Fruit fly (Drosophila melanogaster) whole organism, embryonic: ENCODE data around the gene CG9288.

Experiments
- Adf1 ChIP-seq: fragments of 200-800 bp; sonication (Bioruptor generic); IDR thresholded peaks from 2 replicates; pipeline ENCODE4 v1.3.6; 2022; ENCODE audit warnings: missing biosample characterization, missing genetic modification characterization
- BEAF-32 ChIP-seq: fragments of 200-800 bp; sonication (Bioruptor generic); optimal IDR thresholded peaks from 3 replicates; lab custom pipeline; 2017; ENCODE audit warnings: missing biosample characterization, missing genetic modification characterization, mild to moderate bottlenecking, moderate library complexity, missing genetic modification reagents
- Bteb2 ChIP-seq: fragments of 200-800 bp; sonication (Bioruptor generic); optimal IDR thresholded peaks from 2 replicates; lab custom pipeline; 2016; ENCODE audit warnings: missing biosample characterization, missing genetic modification characterization
- CG10147 ChIP-seq: fragments of 200-800 bp; sonication (Bioruptor generic); optimal IDR thresholded peaks from 2 replicates; lab custom pipeline; 2019; ENCODE audit warnings: missing biosample characterization, mild to moderate bottlenecking, missing genetic modification characterization, moderate library complexity
- CG1024 ChIP-seq: fragments of 200-800 bp; sonication (Bioruptor generic); IDR thresholded peaks from 2 replicates; pipeline ENCODE4 v1.3.6; 2022; ENCODE audit warnings: missing biosample characterization, missing genetic modification characterization
- CG10462 ChIP-seq: fragments of 200-800 bp; sonication (Bioruptor generic); optimal IDR thresholded peaks from 2 replicates; lab custom pipeline; 2016; ENCODE audit warnings: missing biosample characterization, missing genetic modification characterization
- CG11085 ChIP-seq: fragments of 200-800 bp; sonication (Bioruptor generic); IDR thresholded peaks from 2 replicates; pipeline ENCODE4 v1.3.6; 2022; ENCODE audit warnings: missing biosample characterization, missing genetic modification characterization
- CG11247 ChIP-seq: fragments of 200-800 bp; sonication (Bioruptor generic); IDR thresholded peaks from 2 replicates; pipeline ENCODE4 v1.3.6; 2022; ENCODE audit warnings: missing biosample characterization, missing genetic modification characterization
- CG12104 ChIP-seq: fragments of 200-800 bp; sonication (Bioruptor generic); optimal IDR thresholded peaks from 3 replicates; lab custom pipeline; 2016; ENCODE audit warnings: missing biosample characterization, missing genetic modification characterization
- CG13424 ChIP-seq: fragments of 200-800 bp; sonication (Bioruptor generic); optimal IDR thresholded peaks from 2 replicates; lab custom pipeline; 2019; ENCODE audit warnings: missing biosample characterization, mild to moderate bottlenecking, missing genetic modification characterization, moderate library complexity
- CG14050 ChIP-seq: fragments of 200-800 bp; sonication (Bioruptor generic); IDR thresholded peaks from 3 replicates; pipeline ENCODE4 v1.3.6; 2022; ENCODE audit warnings: missing biosample characterization, missing genetic modification characterization
- CG14710 ChIP-seq: fragments of 200-800 bp; sonication (Bioruptor generic); optimal IDR thresholded peaks from 3 replicates; lab custom pipeline; 2019; ENCODE audit warnings: missing biosample characterization, mild to moderate bottlenecking, missing genetic modification characterization, moderate library complexity
- CG15479 ChIP-seq: fragments of 200-800 bp; sonication (Bioruptor generic); optimal IDR thresholded peaks from 3 replicates; lab custom pipeline; 2019; ENCODE audit warnings: missing biosample characterization, mild to moderate bottlenecking, missing genetic modification characterization, moderate library complexity
- CG16813 ChIP-seq: fragments of 200-800 bp; sonication (Bioruptor generic); IDR thresholded peaks from 3 replicates; pipeline ENCODE4 v1.3.6; 2022; ENCODE audit warnings: missing biosample characterization, missing genetic modification characterization; ENCODE audit not compliant: partially characterized antibody
- CG18764 ChIP-seq: fragments of 200-800 bp; sonication (Bioruptor generic); optimal IDR thresholded peaks from 3 replicates; lab custom pipeline; 2016; ENCODE audit warnings: missing biosample characterization, missing genetic modification characterization
- CG2875 ChIP-seq: fragments of 200-800 bp; sonication (Bioruptor generic); optimal IDR thresholded peaks from 2 replicates; lab custom pipeline; 2017; ENCODE audit warnings: missing biosample characterization, mild to moderate bottlenecking, missing genetic modification characterization, missing genetic modification reagents
- CG30431 ChIP-seq: fragments of 200-800 bp; sonication (Bioruptor generic); optimal IDR thresholded peaks from 2 replicates; lab custom pipeline; 2017; ENCODE audit warnings: missing biosample characterization, missing genetic modification characterization
- CG32532 ChIP-seq: fragments of 200-800 bp; sonication (Bioruptor generic); IDR thresholded peaks from 2 replicates; pipeline ENCODE4 v1.3.6; 2022; ENCODE audit warnings: missing biosample characterization, missing genetic modification characterization
- CG34376 ChIP-seq: fragments of 200-800 bp; sonication (Bioruptor generic); optimal IDR thresholded peaks from 2 replicates; lab custom pipeline; 2018; ENCODE audit warnings: missing biosample characterization, mild to moderate bottlenecking, missing genetic modification characterization
- CG4424 ChIP-seq: fragments of 200-800 bp; sonication (Bioruptor generic); optimal IDR thresholded peaks from 3 replicates; lab custom pipeline; 2016; ENCODE audit warnings: missing biosample characterization, missing genetic modification characterization
- CG5245 ChIP-seq: fragments of 200-800 bp; sonication (Bioruptor generic); optimal IDR thresholded peaks from 3 replicates; lab custom pipeline; 2016; ENCODE audit warnings: missing biosample characterization, missing genetic modification characterization
- CG6254 ChIP-seq: fragments of 200-800 bp; sonication (Bioruptor generic); optimal IDR thresholded peaks from 3 replicates; lab custom pipeline; 2017; ENCODE audit warnings: mild to moderate bottlenecking, missing biosample characterization, missing genetic modification reagents, missing genetic modification characterization
- CG6683 ChIP-seq: fragments of 200-800 bp; sonication (Bioruptor generic); optimal IDR thresholded peaks from 2 replicates; lab custom pipeline; 2017; ENCODE audit warnings: missing biosample characterization, mild to moderate bottlenecking, missing genetic modification characterization, missing genetic modification reagents
- CG6813 ChIP-seq: fragments of 200-800 bp; sonication (Bioruptor generic); optimal IDR thresholded peaks from 2 replicates; lab custom pipeline; 2017; ENCODE audit warnings: missing biosample characterization, missing genetic modification characterization, mild to moderate bottlenecking, moderate library complexity, missing genetic modification reagents
- CG8089 ChIP-seq: fragments of 200-800 bp; sonication (Bioruptor generic); optimal IDR thresholded peaks from 3 replicates; lab custom pipeline; 2016; ENCODE audit warnings: missing biosample characterization, missing genetic modification characterization
- CG8944 ChIP-seq: fragments of 200-800 bp; sonication (Bioruptor generic); optimal IDR thresholded peaks from 3 replicates; lab custom pipeline; 2016; ENCODE audit warnings: missing biosample characterization, missing genetic modification characterization
- Dfd ChIP-seq, 2 experiments: fragments of >200 bp; optimal IDR thresholded peaks; 2 replicates each; lab custom pipeline; 2017; ENCODE audit warnings: missing biosample characterization in 2 of 2, missing genetic modification characterization in 2 of 2
- Dip2 ChIP-seq: fragments of 200-800 bp; sonication (Bioruptor generic); IDR thresholded peaks from 2 replicates; pipeline ENCODE4 v1.3.6; 2022; ENCODE audit warnings: missing biosample characterization, missing genetic modification characterization
- Dip3 ChIP-seq: fragments of 200-800 bp; sonication (Bioruptor generic); optimal IDR thresholded peaks from 3 replicates; lab custom pipeline; 2016; ENCODE audit warnings: missing biosample characterization, missing genetic modification characterization
- Dp ChIP-seq: fragments of 200-800 bp; sonication (Bioruptor generic); optimal IDR thresholded peaks from 2 replicates; lab custom pipeline; 2018; ENCODE audit warnings: missing biosample characterization, mild to moderate bottlenecking, missing genetic modification characterization, moderate library complexity
- Elba2 ChIP-seq: fragments of 200-800 bp; sonication (Bioruptor generic); optimal IDR thresholded peaks from 3 replicates; lab custom pipeline; 2016; ENCODE audit warnings: missing biosample characterization, missing genetic modification characterization
- Hr78 ChIP-seq, 2 experiments: fragments of 200-800 bp in 1 of 2; fragments of >200 bp in 1 of 2; sonication (Bioruptor generic) in 1 of 2; optimal IDR thresholded peaks; 2 replicates each; lab custom pipeline; 2017 to 2019; ENCODE audit warnings: missing biosample characterization in 2 of 2, missing genetic modification characterization in 2 of 2, mild to moderate bottlenecking in 1 of 2, moderate library complexity in 1 of 2
- Nf-YC ChIP-seq: fragments of 200-800 bp; optimal IDR thresholded peaks from 3 replicates; lab custom pipeline; 2019; ENCODE audit warnings: missing biosample characterization, mild to moderate bottlenecking, missing genetic modification characterization, moderate library complexity
- Sry-δ ChIP-seq: fragments of 200-800 bp; sonication (Bioruptor generic); optimal IDR thresholded peaks from 2 replicates; lab custom pipeline; 2016; ENCODE audit warnings: missing biosample characterization, missing genetic modification characterization
- chm ChIP-seq: fragments of 200-800 bp; sonication (Bioruptor generic); IDR thresholded peaks from 2 replicates; pipeline ENCODE4 v1.3.6; 2022; ENCODE audit warnings: missing biosample characterization, missing genetic modification characterization
- ci ChIP-seq: fragments of 200-800 bp; sonication (Bioruptor generic); IDR thresholded peaks from 3 replicates; pipeline ENCODE4 v1.3.6; 2022; ENCODE audit warnings: missing biosample characterization, missing genetic modification characterization
- crp ChIP-seq, 2 experiments: fragments of 200-800 bp; sonication (Bioruptor generic); optimal IDR thresholded peaks; 2 replicates in 1 of 2; 3 replicates in 1 of 2; lab custom pipeline; 2017; ENCODE audit warnings: missing biosample characterization in 2 of 2, missing genetic modification characterization in 2 of 2, mild to moderate bottlenecking in 1 of 2, moderate library complexity in 1 of 2
- dm ChIP-seq: fragments of 200-800 bp; sonication (Bioruptor generic); optimal IDR thresholded peaks from 3 replicates; lab custom pipeline; 2016; ENCODE audit warnings: missing biosample characterization, missing genetic modification characterization
- dpn ChIP-seq, 2 experiments: fragments of 200-800 bp; sonication (Bioruptor generic); optimal IDR thresholded peaks; 3 replicates each; lab custom pipeline; 2016; ENCODE audit warnings: missing biosample characterization in 2 of 2, missing genetic modification characterization in 2 of 2
- gsb-n ChIP-seq: fragments of 200-800 bp; sonication (Bioruptor generic); optimal IDR thresholded peaks from 3 replicates; lab custom pipeline; 2018; ENCODE audit warnings: missing biosample characterization, mild to moderate bottlenecking, missing genetic modification characterization
- lbe ChIP-seq: fragments of 200-800 bp; sonication (Bioruptor generic); optimal IDR thresholded peaks from 2 replicates; lab custom pipeline; 2016; ENCODE audit warnings: missing biosample characterization, mild to moderate bottlenecking, missing genetic modification characterization
- nerfin-2 ChIP-seq: fragments of 200-800 bp; sonication (Bioruptor generic); IDR thresholded peaks from 2 replicates; pipeline ENCODE4 v1.3.6; 2022; ENCODE audit warnings: missing biosample characterization, missing genetic modification characterization; ENCODE audit not compliant: partially characterized antibody
- rib ChIP-seq: fragments of 200-800 bp; sonication (Bioruptor generic); IDR thresholded peaks from 2 replicates; pipeline ENCODE4 v1.3.6; 2022; ENCODE audit warnings: missing biosample characterization, missing genetic modification characterization
- ro ChIP-seq: fragments of 200-800 bp; sonication (Bioruptor generic); IDR thresholded peaks from 2 replicates; pipeline ENCODE4 v1.3.6; 2022; ENCODE audit warnings: missing biosample characterization, missing genetic modification characterization
- so ChIP-seq: fragments of 200-800 bp; sonication (Bioruptor generic); IDR thresholded peaks from 3 replicates; pipeline ENCODE4 v1.3.6; 2022; ENCODE audit warnings: missing biosample characterization, missing genetic modification characterization
- tgo ChIP-seq: fragments of 200-800 bp; sonication (Bioruptor generic); IDR thresholded peaks from 3 replicates; pipeline ENCODE4 v1.3.6; 2022; ENCODE audit warnings: missing biosample characterization, missing genetic modification characterization
- tin ChIP-seq: fragments of 200-800 bp; sonication (Bioruptor generic); optimal IDR thresholded peaks from 3 replicates; lab custom pipeline; 2016; ENCODE audit warnings: missing biosample characterization, missing genetic modification characterization
- vnd ChIP-seq: fragments of 200-800 bp; sonication (Bioruptor generic); IDR thresholded peaks from 3 replicates; pipeline ENCODE4 v1.3.6; 2022; ENCODE audit warnings: missing biosample characterization, missing genetic modification characterization; ENCODE audit not compliant: partially characterized antibody
- vvl ChIP-seq: fragments of 200-800 bp; sonication (Bioruptor generic); IDR thresholded peaks from 2 replicates; pipeline ENCODE4 v1.3.6; 2022; ENCODE audit warnings: missing biosample characterization, missing genetic modification characterization
- wek ChIP-seq: fragments of 200-800 bp; sonication (Bioruptor generic); optimal IDR thresholded peaks from 3 replicates; lab custom pipeline; 2018; ENCODE audit warnings: missing biosample characterization, mild to moderate bottlenecking, missing genetic modification characterization, moderate library complexity

The CG9288 gene

DNA sequence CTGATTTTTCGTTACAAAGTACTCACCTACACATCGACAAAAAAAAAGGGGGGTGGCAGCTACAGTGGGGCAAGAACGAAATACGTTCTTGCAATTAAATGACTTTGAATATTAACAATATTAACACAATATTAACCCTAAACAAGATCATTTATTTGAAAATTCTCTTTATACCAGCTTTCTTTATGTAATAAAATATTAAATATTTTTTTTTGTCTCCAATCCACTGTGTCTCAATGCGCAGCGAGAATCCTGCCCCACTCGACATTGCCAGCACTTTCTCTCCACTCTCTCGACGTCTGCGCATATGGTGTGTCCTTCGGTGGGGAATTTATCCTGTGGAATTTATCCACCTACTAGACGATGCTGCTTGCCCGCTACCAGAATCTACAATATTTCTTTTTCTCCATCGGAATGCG is 21.0 kb downstream of the CG9288 start (continued):
- TF ChIP-seq so (GFP tag; lab: Robert Waterston, UW) (peak; percentile 95), ci (peak; percentile 98), Sry-δ (GFP tag; lab: Kevin White, UChicago) (peak; percentile 11), crp (GFP tag; optimal IDR thresholded peaks at IDR 0.05; lab: Kevin White, UChicago) (peak in 1 of 2 experiments; percentile 43), Dfd (GFP tag; optimal IDR thresholded peaks at IDR 0.05; lab: Kevin White, UChicago) (no peak), CG10147 (peak; percentile 92), tin (GFP tag; lab: Kevin White, UChicago) (peak; percentile 92), nerfin-2 (GFP tag; lab: Robert Waterston, UW) (no peak; the same call in 1 of the 2 replicates), CG6813 (peak; percentile 87), CG4424 (peak; percentile 86), Adf1 (GFP tag; lab: Robert Waterston, UW) (peak; percentile 73), Hr78 (GFP tag; optimal IDR thresholded peaks at IDR 0.05; lab: Kevin White, UChicago) (peak in 1 of 2 experiments; percentile 35), dpn (GFP tag; optimal IDR thresholded peaks at IDR 0.05; lab: Kevin White, UChicago) (peak; percentile 51 to 89), CG11085 (GFP tag; lab: Robert Waterston, UW) (peak; percentile 87), CG2875 (GFP tag; lab: Kevin White, UChicago) (peak; percentile 82), Dp (GFP tag; lab: Kevin White, UChicago) (no peak), ro (peak; percentile 84), CG11247 (GFP tag; lab: Robert Waterston, UW) (peak; percentile 90), CG1024 (GFP tag; lab: Robert Waterston, UW) (peak; percentile 78), CG15479 (no peak), CG14050 (GFP tag; lab: Robert Waterston, UW) (peak; percentile 90), CG14710 (tag; lab: Kevin White, UChicago) (peak; percentile 80), CG13424 (tag; lab: Kevin White, UChicago) (peak; percentile 94), vnd (GFP tag; lab: Robert Waterston, UW) (no peak), CG30431 (peak; percentile 64), Elba2 (GFP tag; lab: Kevin White, UChicago) (no peak), wek (GFP tag; lab: Kevin White, UChicago) (peak; percentile 34), BEAF-32 (GFP tag; lab: Kevin White, UChicago) (no peak), CG34376 (GFP tag; lab: Kevin White, UChicago) (peak; percentile 94), chm (GFP tag; lab: Robert Waterston, UW) (peak; percentile 95), CG6683 (GFP tag; lab: Kevin White, UChicago) (peak; percentile 94), CG32532 (GFP tag; lab: Robert Waterston, UW) (peak; percentile 95), CG5245 (peak; percentile 78), vvl (GFP tag; lab: Robert Waterston, UW) (peak; percentile 96), CG8089 (GFP tag; lab: Kevin White, UChicago) (no peak), CG8944 (GFP tag; lab: Kevin White, UChicago) (no peak), CG6254 (peak; percentile 88), CG10462 (GFP tag; lab: Kevin White, UChicago) (peak; percentile 56), dm (GFP tag; lab: Kevin White, UChicago) (no peak), rib (peak; percentile 89), CG16813 (GFP tag; lab: Robert Waterston, UW) (no peak; the same call in 2 of the 3 replicates), CG12104 (peak; percentile 89), tgo (peak; percentile 93), Dip3 (peak; percentile 42), Dip2 (GFP tag; lab: Robert Waterston, UW) (no peak), lbe (peak; percentile 8), gsb-n (tag; lab: Kevin White, UChicago) (peak; percentile 85), CG18764 (GFP tag; lab: Kevin White, UChicago) (peak; percentile 73), Bteb2 (GFP tag; lab: Kevin White, UChicago) (peak; percentile 52), Nf-YC (peak; percentile 54)
